Worm (Caenorhabditis elegans): ENCODE results near the gene nud-1.

- no peak for TF ChIP-seq W03F9.2 (tag; optimal IDR thresholded peaks at IDR 0.05)
- no peak for TF ChIP-seq dao-5 (tag; optimal IDR thresholded peaks at IDR 0.05)
- no peak for TF ChIP-seq him-1 (tag; optimal IDR thresholded peaks at IDR 0.05)
Measured at ce11 chrIII:13370980-13371379, 29.7 kb downstream of the nud-1 start, which contains the start of gene T03F6.9.
